Worm (Caenorhabditis elegans) whole organism, mixed stage, embryonic: ENCODE measurements around the gene algn-11.

ENCODE experiments used
- M03D4.4 ChIP-seq: sonication (generic microtip); optimal IDR thresholded peaks from 2 replicates; lab custom pipeline; 2017; ENCODE audit warnings: mild to moderate bottlenecking, missing genetic modification characterization, missing compliant biosample characterization
- bed-3 ChIP-seq: fragments of 200-800 bp; sonication (Bioruptor generic); optimal IDR thresholded peaks from 3 replicates; lab custom pipeline; 2018; ENCODE audit warnings: mild to moderate bottlenecking, missing genetic modification characterization, moderate library complexity, missing compliant biosample characterization
- blmp-1 ChIP-seq: fragments of 150-350 bp; optimal IDR thresholded peaks from 2 replicates; lab custom pipeline; 2014; ENCODE audit warnings: missing biosample characterization, missing genetic modification characterization
- ceh-39 ChIP-seq: fragments of 150-350 bp; optimal IDR thresholded peaks from 2 replicates; lab custom pipeline; 2014; ENCODE audit warnings: missing biosample characterization, missing genetic modification characterization
- ceh-43 ChIP-seq: fragments of 200-800 bp; sonication (Bioruptor generic); optimal IDR thresholded peaks from 2 replicates; lab custom pipeline; 2018; ENCODE audit warnings: mild to moderate bottlenecking, missing genetic modification characterization, moderate library complexity, missing compliant biosample characterization
- ceh-83 ChIP-seq: fragments of 200-800 bp; sonication (Bioruptor generic); optimal IDR thresholded peaks from 2 replicates; lab custom pipeline; 2018; ENCODE audit warnings: mild to moderate bottlenecking, missing genetic modification characterization, missing compliant biosample characterization
- drap-1 ChIP-seq: fragments of 200-800 bp; sonication (Bioruptor generic); optimal IDR thresholded peaks from 3 replicates; lab custom pipeline; 2018; ENCODE audit warnings: mild to moderate bottlenecking, missing genetic modification characterization, missing compliant biosample characterization
- elt-3 ChIP-seq: fragments of 150-350 bp; optimal IDR thresholded peaks from 2 replicates; lab custom pipeline; 2014; ENCODE audit warnings: missing biosample characterization, missing genetic modification characterization
- flh-1 ChIP-seq: fragments of 200-800 bp; sonication (Bioruptor generic); optimal IDR thresholded peaks from 2 replicates; lab custom pipeline; 2018; ENCODE audit warnings: mild to moderate bottlenecking, missing genetic modification characterization, moderate library complexity, missing compliant biosample characterization
- ham-2 ChIP-seq: fragments of 200-800 bp; sonication (Bioruptor generic); optimal IDR thresholded peaks from 2 replicates; lab custom pipeline; 2018; ENCODE audit warnings: mild to moderate bottlenecking, missing genetic modification characterization, missing compliant biosample characterization
- hlh-1 ChIP-seq: fragments of 150-350 bp; optimal IDR thresholded peaks from 2 replicates; lab custom pipeline; 2014; ENCODE audit warnings: missing biosample characterization, missing genetic modification reagents, missing genetic modification characterization
- lin-32 ChIP-seq: fragments of 200-800 bp; sonication (Bioruptor generic); optimal IDR thresholded peaks from 2 replicates; lab custom pipeline; 2018; ENCODE audit warnings: mild to moderate bottlenecking, missing genetic modification characterization, missing compliant biosample characterization
- lsy-2 ChIP-seq: fragments of 150-350 bp; optimal IDR thresholded peaks from 2 replicates; lab custom pipeline; 2014; ENCODE audit warnings: missing biosample characterization, missing genetic modification characterization
- mab-5 ChIP-seq: fragments of 150-350 bp; optimal IDR thresholded peaks from 2 replicates; lab custom pipeline; 2014; ENCODE audit warnings: missing biosample characterization, missing genetic modification characterization
- mep-1 ChIP-seq: fragments of 150-350 bp; optimal IDR thresholded peaks from 2 replicates; lab custom pipeline; 2017; ENCODE audit warnings: missing biosample characterization, missing genetic modification reagents, missing genetic modification characterization, inconsistent platforms
- mls-2 ChIP-seq: sonication (generic microtip); optimal IDR thresholded peaks from 2 replicates; lab custom pipeline; 2016; ENCODE audit warnings: mild to moderate bottlenecking, missing genetic modification characterization, moderate library complexity, missing compliant biosample characterization
- nhr-12 ChIP-seq: fragments of 150-350 bp; optimal IDR thresholded peaks from 2 replicates; lab custom pipeline; 2014; ENCODE audit warnings: missing biosample characterization, missing genetic modification characterization
- nhr-2 ChIP-seq: fragments of 150-350 bp; optimal IDR thresholded peaks from 2 replicates; lab custom pipeline; 2014; ENCODE audit warnings: missing biosample characterization, missing genetic modification characterization
- nhr-237 ChIP-seq: fragments of 150-350 bp; optimal IDR thresholded peaks from 2 replicates; lab custom pipeline; 2014; ENCODE audit warnings: missing biosample characterization, missing genetic modification characterization
- nhr-28 ChIP-seq: fragments of 150-350 bp; optimal IDR thresholded peaks from 2 replicates; lab custom pipeline; 2014; ENCODE audit warnings: missing biosample characterization, missing genetic modification characterization
- nhr-76 ChIP-seq: sonication (generic microtip); optimal IDR thresholded peaks from 2 replicates; lab custom pipeline; 2017; ENCODE audit warnings: missing biosample characterization, missing genetic modification characterization
- pha-4 ChIP-seq: fragments of 150-350 bp; optimal IDR thresholded peaks from 2 replicates; lab custom pipeline; 2018; ENCODE audit warnings: missing biosample characterization, missing genetic modification reagents, missing genetic modification characterization
- sem-2 ChIP-seq: fragments of 200-800 bp; sonication (Bioruptor generic); optimal IDR thresholded peaks from 2 replicates; lab custom pipeline; 2018; ENCODE audit warnings: mild to moderate bottlenecking, missing genetic modification characterization, missing compliant biosample characterization
- snpc-4 ChIP-seq: fragments of 150-350 bp; optimal IDR thresholded peaks from 2 replicates; lab custom pipeline; 2014; ENCODE audit warnings: missing biosample characterization, missing genetic modification characterization
- sptf-1 ChIP-seq: sonication (generic microtip); optimal IDR thresholded peaks from 2 replicates; lab custom pipeline; 2017; ENCODE audit warnings: mild to moderate bottlenecking, missing genetic modification characterization, moderate library complexity, missing compliant biosample characterization
- tbx-8 ChIP-seq: fragments of 200-800 bp; sonication (Bioruptor generic); optimal IDR thresholded peaks from 2 replicates; lab custom pipeline; 2018; ENCODE audit warnings: mild to moderate bottlenecking, missing genetic modification characterization, moderate library complexity, missing compliant biosample characterization
- unc-120 ChIP-seq: sonication (generic microtip); optimal IDR thresholded peaks from 2 replicates; lab custom pipeline; 2017; ENCODE audit warnings: missing genetic modification characterization, missing compliant biosample characterization; ENCODE audit not compliant: poor library complexity, severe bottlenecking
- unc-39 ChIP-seq: fragments of 150-350 bp; optimal IDR thresholded peaks from 2 replicates; lab custom pipeline; 2014; ENCODE audit warnings: missing biosample characterization, missing genetic modification characterization
- zip-8 ChIP-seq: fragments of 150-350 bp; optimal IDR thresholded peaks from 2 replicates; lab custom pipeline; 2014; ENCODE audit warnings: missing biosample characterization, missing genetic modification characterization
- ztf-11 ChIP-seq: fragments of 150-350 bp; optimal IDR thresholded peaks from 2 replicates; lab custom pipeline; 2014; ENCODE audit warnings: missing biosample characterization, missing genetic modification characterization

Gene algn-11

DNA sequence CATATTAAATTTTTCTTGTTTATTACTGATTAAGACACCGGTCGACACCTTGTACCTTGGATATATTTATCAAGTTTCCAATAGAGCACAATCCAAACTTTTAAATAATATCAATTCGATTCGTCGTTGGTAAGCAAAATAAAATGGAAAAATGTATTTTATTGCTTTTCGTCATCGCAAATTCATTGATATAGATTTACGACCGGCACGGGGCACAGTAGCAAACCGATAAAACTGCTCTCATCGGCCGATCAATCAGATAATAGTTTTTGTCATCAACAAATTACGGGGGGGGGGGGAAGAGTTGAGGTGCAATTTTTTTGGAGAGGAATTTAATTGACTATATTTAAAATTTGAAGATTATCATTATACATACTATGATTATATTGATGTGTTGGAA is 33.0 kb upstream of the algn-11 start:
- no peak for TF ChIP-seq M03D4.4 (tag; lab: Kevin White, UChicago)
- TF ChIP-seq zip-8 = no peak
- no peak for TF ChIP-seq ceh-83 (GFP tag; lab: Kevin White, UChicago)
- TF ChIP-seq ceh-43 (GFP tag; lab: Kevin White, UChicago) = no peak
- TF ChIP-seq unc-120 (tag; lab: Kevin White, UChicago) = no peak
- TF ChIP-seq hlh-1 (tag; lab: Kevin White, UChicago) = no peak
- TF ChIP-seq nhr-237 (tag; lab: Kevin White, UChicago) = no peak
- no peak for TF ChIP-seq lin-32 (GFP tag; lab: Kevin White, UChicago)
- TF ChIP-seq nhr-2 (tag; lab: Kevin White, UChicago) = no peak
- TF ChIP-seq snpc-4 (tag; lab: Kevin White, UChicago) = no peak
- no peak for TF ChIP-seq ham-2 (GFP tag; lab: Kevin White, UChicago)
- TF ChIP-seq mls-2 = no peak
- no peak for TF ChIP-seq tbx-8
- no peak for TF ChIP-seq nhr-28 (tag; lab: Kevin White, UChicago)
- no peak for TF ChIP-seq unc-39 (tag; lab: Kevin White, UChicago)
- TF ChIP-seq elt-3 (tag; lab: Kevin White, UChicago) = no peak

DNA sequence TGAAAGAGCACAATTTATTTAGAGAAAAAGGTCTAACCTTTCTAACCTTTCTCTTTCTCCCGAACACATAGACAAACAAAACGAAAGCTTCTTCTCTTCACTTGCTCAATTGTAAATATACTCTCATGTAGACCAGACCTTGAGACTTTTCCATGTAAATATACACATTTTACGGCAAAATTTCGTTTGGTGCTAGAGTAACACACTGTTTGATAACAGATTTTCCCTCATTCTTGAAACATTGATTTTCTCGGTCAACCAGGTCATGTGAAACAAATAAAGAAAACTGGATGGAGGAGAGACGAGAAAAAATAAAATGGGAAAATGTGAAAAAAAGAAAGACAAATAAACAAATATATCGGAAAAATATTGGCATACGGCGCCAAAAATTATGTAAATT is 31.7 kb upstream of the algn-11 start:
- TF ChIP-seq pha-4 (tag; lab: Kevin White, UChicago) (peak; percentile 79), blmp-1 (tag; lab: Kevin White, UChicago) (no peak), sem-2 (GFP tag; lab: Kevin White, UChicago) (no peak), drap-1 (GFP tag; lab: Kevin White, UChicago) (no peak), nhr-237 (tag; lab: Kevin White, UChicago) (no peak), lin-32 (GFP tag; lab: Kevin White, UChicago) (no peak), ham-2 (GFP tag; lab: Kevin White, UChicago) (no peak), snpc-4 (tag; lab: Kevin White, UChicago) (no peak)

DNA sequence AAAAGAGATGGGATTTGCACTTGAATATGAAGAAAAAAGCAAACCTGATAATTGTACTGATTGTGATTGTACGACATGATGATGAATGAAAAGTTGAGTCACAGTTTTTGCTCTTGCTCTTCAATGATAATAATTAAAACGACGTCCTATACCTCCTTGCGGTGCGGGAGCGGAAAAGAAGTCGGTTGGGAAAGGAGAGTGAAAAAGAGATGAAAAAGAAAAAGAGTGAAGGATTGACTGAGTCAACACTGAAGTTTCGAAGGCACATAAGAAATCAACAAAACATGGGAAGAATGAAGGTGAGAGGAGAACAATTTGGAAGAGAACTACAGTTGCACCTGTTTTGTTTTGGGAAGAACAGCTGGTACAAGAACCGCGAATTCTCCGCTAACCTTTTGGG is 29.0 kb upstream of the algn-11 start, which contains the start of gene F56C9.8:
TSS of gene F56C9.8 (minus strand) at position 120 of the 400 bp plus-strand sequence.
- TF ChIP-seq tbx-8 = no peak
- no peak for TF ChIP-seq snpc-4 (tag; lab: Kevin White, UChicago)
- TF ChIP-seq hlh-1 (tag; lab: Kevin White, UChicago) = no peak

DNA sequence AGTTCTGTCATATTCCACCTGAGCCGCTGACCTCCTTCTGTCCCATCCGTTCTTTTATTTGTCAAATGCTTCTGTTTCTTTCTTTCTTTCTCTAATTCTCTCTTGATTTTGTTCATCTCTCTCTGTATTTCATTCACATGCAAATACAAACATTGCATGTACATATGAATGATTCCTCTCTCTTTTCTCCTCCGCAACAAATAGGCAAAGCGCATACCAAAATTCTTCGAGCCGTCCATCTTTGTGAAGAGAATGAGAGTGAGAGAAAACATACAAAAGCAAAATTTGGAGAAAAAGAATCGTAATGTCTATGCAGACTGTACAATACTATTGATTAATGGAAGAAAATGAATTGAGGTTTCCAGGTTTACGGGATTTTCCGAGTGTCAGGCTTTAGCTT is 27.0 kb upstream of the algn-11 start:
- TF ChIP-seq pha-4 (tag; lab: Kevin White, UChicago) = peak; percentile 83
- TF ChIP-seq zip-8 = no peak

DNA sequence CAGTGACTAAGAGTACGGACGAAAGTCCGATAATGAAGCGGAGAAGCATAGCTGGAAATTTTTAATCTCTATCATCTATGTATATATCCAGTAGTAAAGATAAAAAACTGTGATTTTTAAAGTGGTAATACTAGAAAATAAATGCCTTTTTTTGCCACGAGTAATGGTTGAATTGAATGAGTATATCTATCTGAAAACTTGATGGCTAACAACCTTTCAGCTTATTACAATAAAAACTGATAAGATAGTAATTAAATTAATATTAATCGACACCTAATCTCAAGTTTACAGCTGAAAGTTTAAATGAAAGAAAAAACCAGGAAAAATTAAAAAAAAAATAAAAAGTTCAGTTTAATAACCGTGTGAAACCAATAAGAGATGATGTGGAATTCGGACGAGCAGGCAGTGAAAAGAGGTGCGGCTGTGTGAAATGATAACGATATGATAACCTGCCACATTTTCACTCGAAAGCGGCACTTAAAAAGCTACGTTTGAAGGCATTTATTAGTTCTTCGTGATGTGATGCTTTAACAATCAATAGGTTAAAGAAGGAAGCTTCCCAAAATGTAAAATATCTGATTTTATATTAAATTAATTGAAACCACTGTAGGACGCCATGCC is 24.7 kb upstream of the algn-11 start, which contains the start of gene nspg-6:
TSS of gene nspg-6 (minus strand) at position 51 of the 621 bp plus-strand sequence.
- TF ChIP-seq ceh-43 (GFP tag; lab: Kevin White, UChicago) (no peak), mab-5 (tag; lab: Kevin White, UChicago) (no peak), snpc-4 (tag; lab: Kevin White, UChicago) (no peak), tbx-8 (no peak), lin-32 (GFP tag; lab: Kevin White, UChicago) (no peak), ham-2 (GFP tag; lab: Kevin White, UChicago) (no peak), unc-39 (tag; lab: Kevin White, UChicago) (no peak), nhr-237 (tag; lab: Kevin White, UChicago) (no peak), lsy-2 (tag; lab: Kevin White, UChicago) (no peak), zip-8 (no peak), nhr-12 (no peak), nhr-76 (tag; lab: Kevin White, UChicago) (no peak), nhr-2 (tag; lab: Kevin White, UChicago) (no peak), ceh-39 (tag; lab: Kevin White, UChicago) (no peak), mep-1 (tag; lab: Kevin White, UChicago) (no peak), sptf-1 (tag; lab: Kevin White, UChicago) (no peak), flh-1 (no peak)

DNA sequence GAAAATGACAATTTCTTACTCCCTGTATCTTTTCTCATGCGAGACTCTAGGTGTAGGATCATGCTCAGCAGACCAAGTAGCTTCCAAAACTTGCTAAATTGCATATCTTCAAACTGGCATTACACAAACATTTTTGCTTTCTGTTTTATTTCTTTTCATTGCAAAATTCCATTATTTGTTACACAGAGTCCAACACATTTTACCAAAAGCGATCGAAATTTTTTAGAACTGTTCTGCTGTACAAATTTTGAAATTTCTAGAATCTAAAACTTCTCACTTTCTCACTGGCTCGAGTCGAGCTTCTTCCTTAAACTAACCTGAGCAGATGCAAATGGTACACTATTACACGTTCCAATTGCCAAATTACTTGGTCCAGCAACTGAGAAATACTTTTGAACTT is 24.1 kb upstream of the algn-11 start:
- no peak for TF ChIP-seq snpc-4 (tag; lab: Kevin White, UChicago)
- no peak for TF ChIP-seq bed-3
- TF ChIP-seq nhr-237 (tag; lab: Kevin White, UChicago) = no peak
- no peak for TF ChIP-seq unc-120 (tag; lab: Kevin White, UChicago)
- TF ChIP-seq zip-8 = no peak
- no peak for TF ChIP-seq ztf-11 (tag; lab: Kevin White, UChicago)
- TF ChIP-seq drap-1 (GFP tag; lab: Kevin White, UChicago) = no peak
- no peak for TF ChIP-seq ceh-83 (GFP tag; lab: Kevin White, UChicago)
- TF ChIP-seq flh-1 = no peak
- TF ChIP-seq elt-3 (tag; lab: Kevin White, UChicago) = no peak
- no peak for TF ChIP-seq unc-39 (tag; lab: Kevin White, UChicago)
- no peak for TF ChIP-seq ham-2 (GFP tag; lab: Kevin White, UChicago)
